Worm (Caenorhabditis elegans): Measurements from ENCODE around the gene rgl-1.

The rgl-1 gene

DNA sequence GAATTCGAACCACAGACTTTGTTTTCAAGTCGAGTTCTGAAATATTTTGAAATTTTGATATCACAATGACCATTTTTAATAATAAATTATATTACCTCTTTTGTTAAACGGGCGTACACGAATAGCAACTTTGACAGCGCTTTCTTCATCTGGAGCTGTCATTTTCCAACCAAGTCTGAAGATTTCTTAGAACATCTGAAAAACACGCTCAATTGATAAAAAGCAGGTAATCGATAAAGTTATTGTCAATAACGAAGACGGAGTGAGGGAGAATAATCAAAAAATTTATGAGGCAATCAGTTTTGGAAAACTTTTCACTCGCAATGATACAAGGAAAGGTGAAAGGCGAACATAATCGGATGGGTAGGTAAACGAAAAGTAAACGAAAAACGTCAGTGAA is 41.7 kb downstream of the rgl-1 start, which contains the start of gene klp-4:
klp-4 (minus strand) TSS at position 201 of the 400 bp plus-strand sequence.
- TF ChIP-seq pha-4 (tag; optimal IDR thresholded peaks at IDR 0.05) (peak; percentile 28), elt-2 (tag; optimal IDR thresholded peaks at IDR 0.05) (no peak)

DNA sequence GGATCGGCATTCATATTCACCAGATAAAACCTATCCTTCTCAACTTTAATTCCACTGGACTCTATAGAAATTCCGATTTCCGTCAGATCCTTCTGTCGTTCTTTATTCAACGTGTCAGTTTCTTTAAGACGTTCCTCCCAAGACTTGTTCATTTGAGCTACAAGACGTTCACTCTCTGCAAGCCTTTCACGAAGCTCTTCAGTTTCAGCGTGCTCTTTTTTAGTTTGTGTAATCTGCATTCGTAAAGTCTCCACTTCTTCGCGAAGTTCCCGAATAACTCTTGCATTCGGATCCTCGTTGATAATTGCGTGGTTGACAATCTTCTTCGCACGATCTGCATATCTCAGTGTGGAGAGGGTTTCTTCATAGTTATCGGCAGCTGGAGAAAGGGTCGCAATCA is 43.4 kb downstream of the rgl-1 start:
- TF ChIP-seq ceh-28 (tag; optimal IDR thresholded peaks at IDR 0.05) (no peak), nhr-25 (tag; optimal IDR thresholded peaks at IDR 0.05) (no peak), skn-1 (tag; optimal IDR thresholded peaks at IDR 0.05) (no peak), ztf-4 (tag; optimal IDR thresholded peaks at IDR 0.05) (no peak), pqm-1 (tag; optimal IDR thresholded peaks at IDR 0.05) (no peak), elt-3 (tag; optimal IDR thresholded peaks at IDR 0.05) (no peak), lin-39 (tag; optimal IDR thresholded peaks at IDR 0.05) (no peak), nhr-67 (tag; optimal IDR thresholded peaks at IDR 0.05) (no peak), ztf-11 (tag; optimal IDR thresholded peaks at IDR 0.05) (no peak), daf-12 (tag; optimal IDR thresholded peaks at IDR 0.05) (no peak), unc-62 (GFP tag; optimal IDR thresholded peaks at IDR 0.05) (no peak), lsy-12 (tag; optimal IDR thresholded peaks at IDR 0.05) (no peak), nhr-23 (tag; optimal IDR thresholded peaks at IDR 0.05) (no peak), elt-1 (tag; optimal IDR thresholded peaks at IDR 0.05) (no peak)

DNA sequence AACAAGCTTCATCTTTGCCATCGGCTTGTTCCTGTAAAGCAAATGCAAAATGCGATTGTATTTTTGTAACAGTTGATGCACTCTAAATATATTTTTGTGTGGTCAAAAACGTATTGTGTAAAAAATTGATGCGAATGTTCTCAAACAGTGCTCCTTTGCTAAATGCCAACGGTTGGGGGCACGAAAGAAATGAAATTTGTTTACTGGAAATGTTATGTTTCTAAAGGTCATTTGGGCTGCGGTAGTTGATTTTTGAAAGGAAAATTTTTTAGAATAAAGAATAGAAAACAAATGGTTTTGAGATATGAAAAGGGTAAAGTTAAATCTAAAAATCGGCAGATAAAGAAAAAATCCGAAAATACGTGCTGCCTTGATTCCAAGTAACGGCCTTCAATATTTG is 49.7 kb downstream of the rgl-1 start, which contains the start of gene C15C7.6:
C15C7.6 (minus strand) TSS at position 101 of the 400 bp plus-strand sequence.
- TF ChIP-seq mml-1 (tag; optimal IDR thresholded peaks at IDR 0.05) (no peak), daf-12 (tag; optimal IDR thresholded peaks at IDR 0.05) (no peak), nhr-67 (tag; optimal IDR thresholded peaks at IDR 0.05) (no peak), ZK546.5 (tag; optimal IDR thresholded peaks at IDR 0.05) (no peak), unc-62 (GFP tag; optimal IDR thresholded peaks at IDR 0.05) (no peak), elt-2 (tag; optimal IDR thresholded peaks at IDR 0.05) (no peak), ceh-16 (tag; optimal IDR thresholded peaks at IDR 0.05) (no peak), ceh-9 (tag; optimal IDR thresholded peaks at IDR 0.05) (no peak), ceh-82 (tag; optimal IDR thresholded peaks at IDR 0.05) (no peak), zag-1 (tag; optimal IDR thresholded peaks at IDR 0.05) (no peak), eor-1 (tag; optimal IDR thresholded peaks at IDR 0.05) (no peak), nhr-12 (tag; optimal IDR thresholded peaks at IDR 0.05) (no peak), tbx-2 (tag; optimal IDR thresholded peaks at IDR 0.05) (no peak), lin-15B (tag; optimal IDR thresholded peaks at IDR 0.05) (no peak), egl-27 (tag; optimal IDR thresholded peaks at IDR 0.05) (no peak), nhr-77 (tag; optimal IDR thresholded peaks at IDR 0.05) (no peak), elt-1 (tag; optimal IDR thresholded peaks at IDR 0.05) (no peak)

DNA sequence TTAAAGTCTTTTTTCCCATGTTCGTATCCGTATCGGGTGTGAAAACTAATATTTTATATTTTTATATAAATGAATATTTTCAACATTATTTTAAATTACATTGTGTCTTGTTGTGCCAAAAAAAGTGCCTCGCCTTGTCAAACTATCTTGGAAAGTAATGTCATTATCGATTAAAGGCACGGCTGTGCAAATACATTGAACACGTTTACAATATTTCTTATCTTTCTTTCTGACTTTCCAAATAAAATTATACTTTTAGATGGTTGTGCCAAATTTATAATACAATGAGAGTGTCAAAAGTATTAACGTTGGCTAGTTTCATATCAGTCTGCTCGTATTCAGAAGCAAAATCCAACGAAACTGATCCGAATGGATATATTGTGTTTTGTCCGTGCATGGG is 54.6 kb downstream of the rgl-1 start, which contains the start of gene pfut-1:
pfut-1 (plus strand) TSS at position 258 of the 400 bp plus-strand sequence.
- no peak for TF ChIP-seq nhr-76 (tag; optimal IDR thresholded peaks at IDR 0.05)
- TF ChIP-seq nfya-1 (tag; optimal IDR thresholded peaks at IDR 0.05; ENCODE audit: insufficient read depth): no peak
- peak; percentile 29 for TF ChIP-seq pqm-1 (tag; optimal IDR thresholded peaks at IDR 0.05)
- no peak for TF ChIP-seq egl-27 (tag; optimal IDR thresholded peaks at IDR 0.05)
- no peak for TF ChIP-seq lin-15B (tag; optimal IDR thresholded peaks at IDR 0.05)
- no peak for TF ChIP-seq elt-1 (tag; optimal IDR thresholded peaks at IDR 0.05)
- TF ChIP-seq mdl-1 (tag; optimal IDR thresholded peaks at IDR 0.05): no peak
- no peak for TF ChIP-seq ceh-9 (tag; optimal IDR thresholded peaks at IDR 0.05)
- peak; percentile 61 for TF ChIP-seq elt-2 (tag; optimal IDR thresholded peaks at IDR 0.05)

DNA sequence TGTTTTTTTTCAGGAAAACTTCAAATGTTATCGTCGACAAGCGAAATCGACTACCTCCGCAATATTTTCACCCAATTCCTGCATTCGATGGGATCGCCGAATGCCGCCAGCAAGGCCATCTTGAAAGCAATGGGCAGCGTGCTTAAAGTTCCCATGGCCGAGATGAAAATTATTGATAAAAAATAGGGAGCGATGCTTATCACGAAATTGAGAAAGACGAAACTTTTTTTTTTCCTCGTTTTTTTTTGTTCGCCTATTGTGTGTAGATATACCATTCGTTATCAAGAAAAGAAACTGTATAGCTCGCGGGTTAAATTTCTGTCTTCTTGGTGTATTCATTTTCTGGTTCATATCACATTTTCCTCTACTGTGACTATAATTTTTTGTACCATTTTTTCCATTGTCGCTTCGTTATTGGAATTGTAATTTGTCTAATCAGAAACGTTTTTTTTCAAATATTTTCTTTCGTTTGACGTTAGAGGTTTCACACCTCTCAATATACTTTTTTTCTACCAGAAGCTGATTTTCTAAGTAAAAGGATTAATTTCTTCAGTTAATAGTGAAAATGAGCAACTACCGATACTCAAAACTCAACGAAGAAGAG is 56.1 kb downstream of the rgl-1 start, which contains the start of gene syx-6:
syx-6 (plus strand) TSS at position 554 of the 604 bp plus-strand sequence.
- TF ChIP-seq tbx-2 (tag; optimal IDR thresholded peaks at IDR 0.05) (no peak), lsy-12 (tag; optimal IDR thresholded peaks at IDR 0.05) (no peak), ceh-28 (tag; optimal IDR thresholded peaks at IDR 0.05) (no peak), fkh-10 (GFP tag; optimal IDR thresholded peaks at IDR 0.05) (no peak), aly-2 (tag; optimal IDR thresholded peaks at IDR 0.05) (no peak), ZK546.5 (tag; optimal IDR thresholded peaks at IDR 0.05) (no peak), elt-1 (tag; optimal IDR thresholded peaks at IDR 0.05) (peak; percentile 72), nhr-28 (tag; optimal IDR thresholded peaks at IDR 0.05) (no peak), egl-27 (tag; optimal IDR thresholded peaks at IDR 0.05) (no peak), ceh-82 (tag; optimal IDR thresholded peaks at IDR 0.05) (no peak), ama-1 (optimal IDR thresholded peaks at IDR 0.05) (no peak), elt-2 (tag; optimal IDR thresholded peaks at IDR 0.05) (peak; percentile 56), elt-3 (tag; optimal IDR thresholded peaks at IDR 0.05) (no peak), mdl-1 (tag; optimal IDR thresholded peaks at IDR 0.05) (no peak), hmg-11 (tag; optimal IDR thresholded peaks at IDR 0.05) (no peak), ztf-11 (tag; optimal IDR thresholded peaks at IDR 0.05) (no peak)

Data from whole organism, L3 larva.